Worm (Caenorhabditis elegans) whole organism, L2 larva: ENCODE measurements around the gene col-113.

Experiments
- F13H6.1 ChIP-seq: sonication (generic microtip); optimal IDR thresholded peaks from 2 replicates; lab custom pipeline; 2016; ENCODE audit warnings: missing genetic modification characterization, missing compliant biosample characterization
- R02D3.7 ChIP-seq: fragments of 150-350 bp; optimal IDR thresholded peaks from 2 replicates; lab custom pipeline; 2014; ENCODE audit warnings: missing biosample characterization, missing genetic modification characterization
- ama-1 ChIP-seq: fragments of 150-350 bp; optimal IDR thresholded peaks from 2 replicates; lab custom pipeline; 2018; ENCODE audit warnings: inconsistent platforms
- lin-11 ChIP-seq: fragments of 150-350 bp; sonication (generic microtip); optimal IDR thresholded peaks from 2 replicates; lab custom pipeline; 2014; ENCODE audit warnings: missing biosample characterization, missing genetic modification characterization, inconsistent platforms, mixed read lengths
- nhr-237 ChIP-seq: fragments of 150-350 bp; optimal IDR thresholded peaks from 2 replicates; lab custom pipeline; 2014; ENCODE audit warnings: missing biosample characterization, missing genetic modification characterization
- nhr-6 ChIP-seq: fragments of 150-350 bp; optimal IDR thresholded peaks from 2 replicates; lab custom pipeline; 2014; ENCODE audit warnings: missing biosample characterization, missing genetic modification characterization
- sma-3 ChIP-seq: sonication (generic microtip); optimal IDR thresholded peaks from 2 replicates; lab custom pipeline; 2016; ENCODE audit warnings: missing genetic modification reagents, missing genetic modification characterization, missing compliant biosample characterization
- snpc-4 ChIP-seq: fragments of 150-350 bp; optimal IDR thresholded peaks from 2 replicates; lab custom pipeline; 2014; ENCODE audit warnings: missing biosample characterization, missing genetic modification characterization

ce11 chrIV:7188030-7188429 lies 35.7 kb upstream of the col-113 start, which contains the start of gene C42D4.13:
- TF ChIP-seq nhr-6 (tag; lab: Kevin White, UChicago) (no peak), F13H6.1 (tag; lab: Kevin White, UChicago) (no peak), nhr-237 (tag; lab: Kevin White, UChicago) (no peak), ama-1 (lab: Kevin White, UChicago) (no peak), sma-3 (GFP tag; lab: Kevin White, UChicago) (no peak), lin-11 (tag; lab: Kevin White, UChicago) (no peak), snpc-4 (tag; lab: Kevin White, UChicago) (no peak), R02D3.7 (tag; lab: Kevin White, UChicago) (no peak)
